Worm (Caenorhabditis elegans) whole organism, L3 larva: Measurements from ENCODE around the gene Y79H2A.12.

ENCODE experiments used
- R02D3.7 ChIP-seq: fragments of 150-350 bp; optimal IDR thresholded peaks from 2 replicates; lab custom pipeline; 2014; ENCODE audit warnings: missing biosample characterization, missing genetic modification characterization
- aly-2 ChIP-seq: fragments of 150-350 bp; optimal IDR thresholded peaks from 2 replicates; lab custom pipeline; 2014; ENCODE audit warnings: missing biosample characterization, missing genetic modification characterization
- ama-1 ChIP-seq: fragments of 150-350 bp; optimal IDR thresholded peaks from 2 replicates; lab custom pipeline; 2018
- ceh-16 ChIP-seq: sonication (generic microtip); optimal IDR thresholded peaks from 2 replicates; lab custom pipeline; 2017; ENCODE audit warnings: missing biosample characterization, missing genetic modification characterization
- ceh-28 ChIP-seq: fragments of 150-350 bp; optimal IDR thresholded peaks from 2 replicates; lab custom pipeline; 2014; ENCODE audit warnings: missing biosample characterization, missing genetic modification reagents, missing genetic modification characterization
- ceh-82 ChIP-seq: fragments of 150-350 bp; optimal IDR thresholded peaks from 2 replicates; lab custom pipeline; 2014; ENCODE audit warnings: missing biosample characterization, missing genetic modification characterization
- daf-12 ChIP-seq: fragments of 150-350 bp; optimal IDR thresholded peaks from 2 replicates; lab custom pipeline; 2014; ENCODE audit warnings: missing biosample characterization, missing genetic modification reagents, missing genetic modification characterization
- egl-5 ChIP-seq: fragments of 150-350 bp; optimal IDR thresholded peaks from 2 replicates; lab custom pipeline; 2017; ENCODE audit warnings: missing biosample characterization, missing genetic modification reagents, missing genetic modification characterization, inconsistent platforms
- elt-1 ChIP-seq: fragments of 150-350 bp; optimal IDR thresholded peaks from 2 replicates; lab custom pipeline; 2014; ENCODE audit warnings: missing biosample characterization, missing genetic modification characterization
- elt-2 ChIP-seq: sonication (generic microtip); optimal IDR thresholded peaks from 2 replicates; lab custom pipeline; 2016; ENCODE audit warnings: missing genetic modification reagents, mild to moderate bottlenecking, missing genetic modification characterization, missing compliant biosample characterization
- eor-1 ChIP-seq, 2 experiments: fragments of 150-350 bp; optimal IDR thresholded peaks; 2 replicates each; lab custom pipeline; 2014 to 2018; ENCODE audit warnings: missing biosample characterization in 2 of 2, missing genetic modification characterization in 2 of 2
- fkh-10 ChIP-seq: sonication (generic microtip); optimal IDR thresholded peaks from 2 replicates; lab custom pipeline; 2017; ENCODE audit warnings: missing biosample characterization, missing genetic modification reagents, missing genetic modification characterization
- fos-1 ChIP-seq: fragments of 150-350 bp; optimal IDR thresholded peaks from 2 replicates; lab custom pipeline; 2014; ENCODE audit warnings: missing biosample characterization, missing genetic modification characterization
- hmg-11 ChIP-seq: sonication (generic microtip); optimal IDR thresholded peaks from 2 replicates; lab custom pipeline; 2016; ENCODE audit warnings: missing genetic modification characterization, missing compliant biosample characterization
- jun-1 ChIP-seq: fragments of 150-350 bp; optimal IDR thresholded peaks from 2 replicates; lab custom pipeline; 2014; ENCODE audit warnings: missing biosample characterization, missing genetic modification reagents, missing genetic modification characterization
- lin-15B ChIP-seq: fragments of 150-350 bp; optimal IDR thresholded peaks from 2 replicates; lab custom pipeline; 2014; ENCODE audit warnings: missing biosample characterization, missing genetic modification characterization
- lin-39 ChIP-seq: fragments of 150-350 bp; optimal IDR thresholded peaks from 2 replicates; lab custom pipeline; 2018; ENCODE audit warnings: missing biosample characterization, missing genetic modification reagents, missing genetic modification characterization
- lsy-12 ChIP-seq: sonication (generic microtip); optimal IDR thresholded peaks from 2 replicates; lab custom pipeline; 2016; ENCODE audit warnings: mild to moderate bottlenecking, missing genetic modification characterization, missing compliant biosample characterization
- mdl-1 ChIP-seq: fragments of 150-350 bp; optimal IDR thresholded peaks from 2 replicates; lab custom pipeline; 2014; ENCODE audit warnings: missing biosample characterization, missing genetic modification characterization
- mml-1 ChIP-seq: fragments of 150-350 bp; sonication (generic microtip); optimal IDR thresholded peaks from 3 replicates; lab custom pipeline; 2014; ENCODE audit warnings: missing biosample characterization, missing genetic modification characterization
- nfya-1 ChIP-seq: sonication (generic microtip); optimal IDR thresholded peaks from 2 replicates; lab custom pipeline; 2017; ENCODE audit warnings: missing genetic modification characterization, mild to moderate bottlenecking, missing compliant biosample characterization, antibody characterized with exemption, moderate library complexity; ENCODE audit not compliant: insufficient read depth
- nhr-11 ChIP-seq: fragments of 150-350 bp; optimal IDR thresholded peaks from 2 replicates; lab custom pipeline; 2014; ENCODE audit warnings: missing biosample characterization, missing genetic modification characterization
- nhr-12 ChIP-seq: fragments of 150-350 bp; optimal IDR thresholded peaks from 2 replicates; lab custom pipeline; 2014; ENCODE audit warnings: missing biosample characterization, missing genetic modification characterization
- nhr-23 ChIP-seq: fragments of 150-350 bp; optimal IDR thresholded peaks from 2 replicates; lab custom pipeline; 2014; ENCODE audit warnings: missing biosample characterization, missing genetic modification reagents, missing genetic modification characterization
- nhr-237 ChIP-seq: fragments of 150-350 bp; optimal IDR thresholded peaks from 2 replicates; lab custom pipeline; 2014; ENCODE audit warnings: missing biosample characterization, missing genetic modification characterization
- nhr-43 ChIP-seq: sonication (generic microtip); optimal IDR thresholded peaks from 2 replicates; lab custom pipeline; 2016; ENCODE audit warnings: mild to moderate bottlenecking, missing genetic modification characterization, missing compliant biosample characterization; ENCODE audit not compliant: poor library complexity, severe bottlenecking
- nhr-67 ChIP-seq: fragments of 150-350 bp; optimal IDR thresholded peaks from 2 replicates; lab custom pipeline; 2014; ENCODE audit warnings: missing biosample characterization, missing genetic modification characterization
- nhr-76 ChIP-seq: fragments of 150-350 bp; sonication (generic microtip); optimal IDR thresholded peaks from 5 replicates; lab custom pipeline; 2014; ENCODE audit warnings: missing biosample characterization, missing genetic modification characterization
- nhr-77 ChIP-seq: fragments of 150-350 bp; optimal IDR thresholded peaks from 2 replicates; lab custom pipeline; 2014; ENCODE audit warnings: missing biosample characterization, missing genetic modification characterization
- pha-4 ChIP-seq: fragments of 150-350 bp; optimal IDR thresholded peaks from 2 replicates; lab custom pipeline; 2014; ENCODE audit warnings: missing biosample characterization, missing genetic modification reagents, missing genetic modification characterization
- pqm-1 ChIP-seq: fragments of 150-350 bp; optimal IDR thresholded peaks from 2 replicates; lab custom pipeline; 2017; ENCODE audit warnings: missing biosample characterization, missing genetic modification characterization, inconsistent platforms
- sea-2 ChIP-seq: fragments of 150-350 bp; sonication (generic microtip); optimal IDR thresholded peaks from 4 replicates; lab custom pipeline; 2014; ENCODE audit warnings: missing biosample characterization, missing genetic modification reagents, missing genetic modification characterization
- skn-1 ChIP-seq: fragments of 150-350 bp; optimal IDR thresholded peaks from 2 replicates; lab custom pipeline; 2014; ENCODE audit warnings: missing biosample characterization, missing genetic modification characterization
- snpc-4 ChIP-seq: fragments of 150-350 bp; optimal IDR thresholded peaks from 2 replicates; lab custom pipeline; 2014; ENCODE audit warnings: missing biosample characterization, missing genetic modification characterization
- tbx-2 ChIP-seq: sonication (generic microtip); optimal IDR thresholded peaks from 2 replicates; lab custom pipeline; 2016; ENCODE audit warnings: mild to moderate bottlenecking, missing genetic modification characterization, missing compliant biosample characterization
- unc-39 ChIP-seq: sonication (generic microtip); optimal IDR thresholded peaks from 4 replicates; lab custom pipeline; 2017; ENCODE audit warnings: missing biosample characterization, missing genetic modification characterization
- unc-62 ChIP-seq: fragments of 150-350 bp; sonication (generic microtip); optimal IDR thresholded peaks from 4 replicates; lab custom pipeline; 2014; ENCODE audit warnings: missing biosample characterization, missing genetic modification reagents, missing genetic modification characterization
- ztf-11 ChIP-seq: fragments of 150-350 bp; optimal IDR thresholded peaks from 2 replicates; lab custom pipeline; 2014; ENCODE audit warnings: missing biosample characterization, missing genetic modification characterization
- ztf-4 ChIP-seq: fragments of 150-350 bp; optimal IDR thresholded peaks from 2 replicates; lab custom pipeline; 2014; ENCODE audit warnings: missing biosample characterization, missing genetic modification characterization

The Y79H2A.12 gene

ce11 chrIII:12059521-12059920, 30.9 kb upstream of the Y79H2A.12 start:
- TF ChIP-seq nfya-1: peak; percentile 92
- TF ChIP-seq nhr-23: no peak

DNA sequence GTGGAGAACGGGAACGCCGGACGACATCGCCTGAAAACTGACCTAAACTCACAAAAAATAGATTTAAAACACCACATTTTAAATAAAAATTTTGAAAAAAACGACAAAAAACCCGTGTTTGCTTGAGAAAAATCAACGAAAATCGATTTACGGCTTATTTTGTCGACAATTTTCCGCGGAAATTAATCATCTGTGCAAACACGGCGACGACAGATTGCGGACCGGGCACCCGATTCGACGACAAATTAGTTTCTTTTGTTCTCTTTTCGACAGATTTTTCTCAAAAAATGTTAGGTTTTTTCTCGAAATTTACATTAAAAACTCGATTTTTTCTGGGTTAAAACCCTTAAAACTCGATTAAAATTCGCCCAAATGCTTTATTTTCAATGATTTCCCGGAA, 29.8 kb upstream of the Y79H2A.12 start, which contains the start of gene arx-3:
TSS of gene arx-3 (minus strand) at position 30 of the 400 bp plus-strand sequence.
- TF ChIP-seq elt-2 (tag; lab: Kevin White, UChicago) (no peak), nfya-1 (peak; percentile 72), nhr-23 (peak; percentile 10), nhr-77 (tag; lab: Kevin White, UChicago) (no peak), pha-4 (tag; lab: Kevin White, UChicago) (peak; percentile 50), unc-39 (no peak), ceh-28 (peak; percentile 41), aly-2 (no peak), mdl-1 (tag; lab: Kevin White, UChicago) (no peak), pqm-1 (tag; lab: Kevin White, UChicago) (peak; percentile 26), elt-1 (no peak), lin-39 (tag; lab: Kevin White, UChicago) (no peak), sea-2 (GFP tag; lab: Kevin White, UChicago) (no peak), egl-5 (tag; lab: Kevin White, UChicago) (peak; percentile 31), fos-1 (tag; lab: Kevin White, UChicago) (no peak), nhr-76 (tag; lab: Kevin White, UChicago) (no peak), lin-15B (tag; lab: Kevin White, UChicago) (peak; percentile 37)

DNA sequence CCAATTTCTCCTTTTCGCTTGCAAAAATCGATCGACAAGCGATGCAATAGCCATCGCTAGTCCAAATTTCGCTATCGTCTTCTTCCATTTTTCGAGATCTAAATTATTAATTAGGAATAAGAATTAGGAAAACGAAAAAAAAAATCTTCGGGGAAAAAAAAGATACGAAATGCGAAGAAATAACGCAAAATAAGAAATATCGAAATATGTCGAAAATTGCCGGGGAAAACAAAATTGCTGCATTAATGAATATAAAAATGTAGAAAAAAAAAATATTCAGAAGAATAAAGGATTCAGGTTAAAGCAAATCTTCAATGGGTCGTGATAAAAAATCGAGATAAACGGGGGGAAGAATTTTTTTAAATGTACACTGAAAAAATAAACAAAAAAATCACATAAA, 23.5 kb upstream of the Y79H2A.12 start, which contains the start of gene Y79H2A.3:
TSS of gene Y79H2A.3 (minus strand) at position 101 of the 400 bp plus-strand sequence.
- TF ChIP-seq jun-1 (tag; lab: Kevin White, UChicago) (no peak), elt-1 (no peak), fkh-10 (GFP tag; lab: Kevin White, UChicago) (no peak), nhr-43 (tag; lab: Kevin White, UChicago) (no peak), snpc-4 (tag; lab: Kevin White, UChicago) (no peak), nhr-76 (tag; lab: Kevin White, UChicago) (no peak), hmg-11 (tag; lab: Kevin White, UChicago) (no peak), fos-1 (tag; lab: Kevin White, UChicago) (no peak), ztf-4 (tag; lab: Kevin White, UChicago) (no peak)
- TF ChIP-seq, all 47 proteins: peak for 0

DNA sequence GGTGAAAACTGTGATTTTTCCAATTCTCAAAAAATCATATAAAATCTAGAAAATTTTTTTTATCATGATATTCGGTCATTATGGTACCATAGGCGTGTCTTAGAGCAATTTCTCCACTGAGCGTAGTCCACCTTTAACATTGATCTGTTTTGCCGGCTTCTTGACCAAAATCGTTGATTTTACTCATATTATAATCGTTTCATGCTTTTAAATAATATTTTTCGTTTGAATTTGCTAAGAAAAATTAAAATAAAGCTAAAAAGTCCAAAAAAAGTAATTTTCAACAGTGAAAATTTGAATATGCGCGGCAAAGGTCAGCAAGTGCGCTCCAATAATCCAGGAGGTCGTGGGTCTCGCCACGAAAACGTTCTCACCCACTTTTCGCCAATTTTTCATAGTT, 12.3 kb upstream of the Y79H2A.12 start, which contains the start of gene Y79H2A.4:
TSS of gene Y79H2A.4 (plus strand) at position 301 of the 400 bp plus-strand sequence.
- no peak for TF ChIP-seq egl-5 (tag; lab: Kevin White, UChicago)
- TF ChIP-seq elt-1: no peak
- TF ChIP-seq nhr-237 (tag; lab: Kevin White, UChicago): no peak
- no peak for TF ChIP-seq lin-39 (tag; lab: Kevin White, UChicago)
- no peak for TF ChIP-seq pha-4 (tag; lab: Kevin White, UChicago)
- no peak for TF ChIP-seq mml-1
- no peak for TF ChIP-seq unc-62 (GFP tag; lab: Kevin White, UChicago)
- no peak for TF ChIP-seq ceh-28
- TF ChIP-seq nhr-76 (tag; lab: Kevin White, UChicago): no peak
- no peak for TF ChIP-seq aly-2
- TF ChIP-seq lin-15B (tag; lab: Kevin White, UChicago): no peak
- TF ChIP-seq tbx-2 (tag; lab: Kevin White, UChicago): no peak
- TF ChIP-seq sea-2 (GFP tag; lab: Kevin White, UChicago): no peak
- TF ChIP-seq skn-1: no peak
- no peak for TF ChIP-seq nhr-12 (tag; lab: Kevin White, UChicago)
- no peak for TF ChIP-seq fkh-10 (GFP tag; lab: Kevin White, UChicago)
- no peak for TF ChIP-seq ceh-82 (tag; lab: Kevin White, UChicago)
- no peak for TF ChIP-seq pqm-1 (tag; lab: Kevin White, UChicago)
- no peak for TF ChIP-seq mdl-1 (tag; lab: Kevin White, UChicago)

- TF ChIP-seq fos-1 (tag; lab: Kevin White, UChicago) (no peak), nhr-11 (no peak), lin-39 (tag; lab: Kevin White, UChicago) (no peak), ama-1 (no peak), sea-2 (GFP tag; lab: Kevin White, UChicago) (no peak), daf-12 (tag; lab: Kevin White, UChicago) (no peak), nhr-23 (no peak), nhr-43 (tag; lab: Kevin White, UChicago) (no peak), ceh-16 (tag; lab: Kevin White, UChicago) (no peak), R02D3.7 (no peak), snpc-4 (tag; lab: Kevin White, UChicago) (no peak), nhr-67 (tag; lab: Kevin White, UChicago) (no peak), ztf-11 (tag; lab: Kevin White, UChicago) (no peak), eor-1 (tag; optimal IDR thresholded peaks at IDR 0.05; lab: Kevin White, UChicago) (no peak), lsy-12 (tag; lab: Kevin White, UChicago) (no peak), nfya-1 (no peak), egl-5 (tag; lab: Kevin White, UChicago) (no peak), fkh-10 (GFP tag; lab: Kevin White, UChicago) (no peak)
Observed at ce11 chrIII:12037217-12037616, 8.5 kb upstream of the Y79H2A.12 start.
